Worm (Caenorhabditis elegans): ENCODE data around the gene wsp-1.

DNA sequence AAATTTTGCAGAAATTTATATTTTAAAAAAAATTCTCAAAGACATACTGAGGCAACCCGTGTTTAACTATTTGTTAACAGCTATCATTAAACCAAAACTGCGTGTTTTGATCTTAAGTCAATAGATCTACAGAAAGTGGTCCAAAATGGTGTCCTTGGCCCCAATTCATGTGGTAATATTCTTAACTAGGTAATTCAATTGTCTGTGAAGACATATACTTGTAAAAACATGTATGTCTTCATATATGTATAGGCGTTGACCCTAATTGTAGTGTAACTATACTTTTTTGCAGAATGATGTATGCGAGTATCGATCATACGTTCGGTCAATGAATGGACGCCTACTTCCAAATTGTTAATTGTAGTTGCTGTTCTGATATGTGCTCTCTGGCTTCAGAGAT lies 29.1 kb downstream of the wsp-1 start, which contains the start of gene C07G1.15:
- no peak for TF ChIP-seq unc-62 (GFP tag; optimal IDR thresholded peaks at IDR 0.05)
- no peak for TF ChIP-seq sptf-1 (tag; optimal IDR thresholded peaks at IDR 0.05)
- TF ChIP-seq ceh-88 (GFP tag; IDR thresholded peaks at IDR 0.05): no peak
- no peak for TF ChIP-seq ama-1 (optimal IDR thresholded peaks at IDR 0.05)
- no peak for TF ChIP-seq ceh-82 (tag; optimal IDR thresholded peaks at IDR 0.05)
- TF ChIP-seq ets-5 (GFP tag; IDR thresholded peaks at IDR 0.05): no peak
- TF ChIP-seq blmp-1 (tag; optimal IDR thresholded peaks at IDR 0.05): no peak
